Worm (Caenorhabditis elegans): Measurements from ENCODE around the gene R07E3.1.

The R07E3.1 gene

DNA sequence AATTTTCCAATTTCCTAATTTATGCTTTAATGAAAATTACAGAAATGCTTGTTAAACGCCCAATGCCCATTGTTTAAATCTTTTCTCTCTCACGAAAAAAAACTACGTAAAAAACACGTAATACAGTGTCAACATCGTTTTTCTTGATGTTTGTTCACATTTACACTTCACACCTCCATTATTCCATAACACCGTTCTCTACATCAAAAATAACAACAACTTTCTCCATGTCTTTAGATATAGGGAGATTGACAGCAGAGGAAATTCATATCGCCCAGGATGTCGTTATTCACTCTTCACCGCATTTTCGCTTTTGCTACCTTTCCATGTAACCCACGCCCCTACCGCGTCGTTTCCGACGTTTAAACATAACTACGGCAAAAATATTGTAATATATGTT is 17.1 kb upstream of the R07E3.1 start, which contains the start of gene efhc-1:
efhc-1 (plus strand) TSS at position 301 of the 400 bp plus-strand sequence.
- TF ChIP-seq snpc-4 (tag; optimal IDR thresholded peaks at IDR 0.05) (no peak), lin-32 (GFP tag; optimal IDR thresholded peaks at IDR 0.05) (no peak)

DNA sequence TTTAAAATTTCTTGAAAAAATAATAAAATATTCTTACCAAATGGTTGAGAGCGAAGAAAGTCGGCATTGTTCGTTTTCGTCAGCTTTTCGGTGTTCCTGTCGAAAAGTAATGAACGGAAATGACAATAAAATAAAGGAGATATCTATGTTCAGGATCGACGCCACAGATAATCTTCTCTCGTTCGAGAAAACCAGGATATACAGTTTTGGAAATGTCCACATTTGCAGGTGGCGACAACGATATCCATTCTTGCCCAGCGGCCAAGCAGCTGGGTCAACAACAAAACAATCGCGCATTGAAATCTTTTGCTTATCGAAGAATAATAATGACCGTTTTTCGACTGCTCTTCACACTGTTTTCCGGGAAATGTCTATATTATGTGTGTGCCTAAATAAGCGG is 14.7 kb upstream of the R07E3.1 start, which contains the start of gene R07E3.7:
R07E3.7 (minus strand) TSS at position 101 of the 400 bp plus-strand sequence.
- TF ChIP-seq elt-1 (tag; optimal IDR thresholded peaks at IDR 0.05; ENCODE audit: borderline replicate concordance, insufficient read depth) (no peak), unc-120 (tag; optimal IDR thresholded peaks at IDR 0.05; ENCODE audit: poor library complexity, severe bottlenecking) (no peak), tbx-8 (GFP tag; optimal IDR thresholded peaks at IDR 0.05) (no peak), bed-3 (GFP tag; optimal IDR thresholded peaks at IDR 0.05) (no peak), lsy-2 (tag; optimal IDR thresholded peaks at IDR 0.05) (no peak), sptf-1 (tag; optimal IDR thresholded peaks at IDR 0.05) (no peak), unc-62 (GFP tag; optimal IDR thresholded peaks at IDR 0.05) (no peak), blmp-1 (tag; optimal IDR thresholded peaks at IDR 0.05) (no peak), unc-39 (tag; optimal IDR thresholded peaks at IDR 0.05) (no peak), ces-1 (GFP tag; optimal IDR thresholded peaks at IDR 0.05) (no peak), drap-1 (GFP tag; optimal IDR thresholded peaks at IDR 0.05) (no peak), lin-13 (tag; optimal IDR thresholded peaks at IDR 0.05) (no peak), nhr-2 (tag; optimal IDR thresholded peaks at IDR 0.05) (no peak), snpc-4 (tag; optimal IDR thresholded peaks at IDR 0.05) (no peak), nhr-12 (tag; optimal IDR thresholded peaks at IDR 0.05) (no peak), zip-8 (tag; optimal IDR thresholded peaks at IDR 0.05) (no peak)

DNA sequence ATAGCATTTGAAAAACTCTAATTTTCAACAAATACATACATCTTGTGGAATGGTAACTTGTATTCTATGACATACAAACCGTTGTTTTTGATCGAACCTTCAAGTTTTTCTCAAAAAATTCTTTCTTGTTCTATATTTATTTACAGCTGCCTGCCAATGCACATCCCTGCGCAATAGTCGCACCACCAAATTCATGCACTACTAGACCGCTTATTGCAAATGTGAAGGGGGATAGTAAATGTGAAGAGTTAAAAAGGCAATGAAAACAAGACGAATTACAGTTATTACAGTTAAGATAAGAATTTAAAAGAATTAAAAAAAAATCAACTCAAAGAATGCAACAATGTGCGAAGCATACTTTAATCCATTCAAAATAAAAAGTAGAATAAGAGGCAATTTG is 12.9 kb upstream of the R07E3.1 start:
- TF ChIP-seq zip-8 (tag; optimal IDR thresholded peaks at IDR 0.05) (no peak), flh-1 (GFP tag; optimal IDR thresholded peaks at IDR 0.05) (no peak), bed-3 (GFP tag; optimal IDR thresholded peaks at IDR 0.05) (no peak), nhr-76 (tag; optimal IDR thresholded peaks at IDR 0.05) (no peak), nhr-237 (tag; optimal IDR thresholded peaks at IDR 0.05) (no peak), tbx-8 (GFP tag; optimal IDR thresholded peaks at IDR 0.05) (no peak), pha-4 (tag; optimal IDR thresholded peaks at IDR 0.05) (no peak), ceh-83 (GFP tag; optimal IDR thresholded peaks at IDR 0.05) (no peak), hlh-1 (tag; optimal IDR thresholded peaks at IDR 0.05) (no peak), mls-2 (tag; optimal IDR thresholded peaks at IDR 0.05) (no peak), mep-1 (tag; optimal IDR thresholded peaks at IDR 0.05) (no peak), cnd-1 (tag; optimal IDR thresholded peaks at IDR 0.05) (no peak)

DNA sequence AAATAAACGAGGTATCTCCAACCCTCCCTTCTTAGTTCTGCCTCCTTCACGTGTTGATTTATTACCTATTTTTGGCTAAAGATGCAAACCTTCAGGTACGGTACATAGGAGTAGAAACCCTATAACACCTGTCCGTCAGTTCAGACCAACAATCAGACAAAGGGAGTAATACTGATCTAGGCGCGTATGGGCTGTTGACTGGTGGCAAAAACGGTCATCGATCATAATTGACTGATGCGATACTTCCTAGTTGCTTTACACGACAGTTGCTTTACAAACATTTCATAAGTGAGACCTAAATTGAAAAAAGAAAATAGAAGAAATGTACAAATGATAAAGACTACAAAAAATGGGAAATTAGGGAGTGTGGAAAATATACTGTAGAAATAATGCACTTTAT is 9.2 kb upstream of the R07E3.1 start:
- TF ChIP-seq ceh-83 (GFP tag; optimal IDR thresholded peaks at IDR 0.05), result no peak
- TF ChIP-seq blmp-1 (tag; optimal IDR thresholded peaks at IDR 0.05), result no peak
- no peak for TF ChIP-seq unc-62 (GFP tag; optimal IDR thresholded peaks at IDR 0.05)
- TF ChIP-seq elt-1 (tag; optimal IDR thresholded peaks at IDR 0.05; ENCODE audit: borderline replicate concordance, insufficient read depth), result no peak
- no peak for TF ChIP-seq unc-39 (tag; optimal IDR thresholded peaks at IDR 0.05)
- no peak for TF ChIP-seq snpc-4 (tag; optimal IDR thresholded peaks at IDR 0.05)
- TF ChIP-seq lsy-2 (tag; optimal IDR thresholded peaks at IDR 0.05), result no peak
- no peak for TF ChIP-seq sem-2 (GFP tag; optimal IDR thresholded peaks at IDR 0.05)
- TF ChIP-seq ham-2 (GFP tag; optimal IDR thresholded peaks at IDR 0.05), result no peak
- TF ChIP-seq nhr-12 (tag; optimal IDR thresholded peaks at IDR 0.05), result no peak
- no peak for TF ChIP-seq lin-13 (tag; optimal IDR thresholded peaks at IDR 0.05)
- no peak for TF ChIP-seq mep-1 (tag; optimal IDR thresholded peaks at IDR 0.05)
- TF ChIP-seq bed-3 (GFP tag; optimal IDR thresholded peaks at IDR 0.05), result no peak
- TF ChIP-seq tbx-8 (GFP tag; optimal IDR thresholded peaks at IDR 0.05), result no peak
- TF ChIP-seq drap-1 (GFP tag; optimal IDR thresholded peaks at IDR 0.05), result no peak
- TF ChIP-seq nhr-28 (tag; optimal IDR thresholded peaks at IDR 0.05), result no peak
- TF ChIP-seq ces-1 (GFP tag; optimal IDR thresholded peaks at IDR 0.05), result no peak
- no peak for TF ChIP-seq nhr-2 (tag; optimal IDR thresholded peaks at IDR 0.05)
- TF ChIP-seq ceh-43 (GFP tag; optimal IDR thresholded peaks at IDR 0.05), result no peak

DNA sequence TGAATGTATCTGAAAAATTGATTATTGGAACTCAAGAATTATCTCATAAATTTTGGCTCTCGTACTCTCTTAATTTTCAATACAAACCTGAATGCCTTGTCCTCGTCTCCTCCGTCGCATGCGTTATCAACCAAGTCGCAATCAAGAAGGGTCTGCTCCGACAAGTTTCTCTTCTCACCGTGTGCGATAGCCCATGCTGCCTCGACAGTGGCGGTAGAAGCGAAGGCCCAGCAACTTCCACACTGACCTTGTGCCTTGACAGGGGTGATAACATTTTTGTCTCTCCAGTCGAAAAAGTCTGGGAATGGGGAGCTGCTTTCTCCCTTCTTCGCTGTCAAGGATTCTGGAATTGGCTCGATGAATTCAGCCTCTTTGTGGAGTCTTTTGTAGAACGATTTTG is 917 bp downstream of the R07E3.1 start:
- TF ChIP-seq bed-3 (GFP tag; optimal IDR thresholded peaks at IDR 0.05) (no peak), nhr-28 (tag; optimal IDR thresholded peaks at IDR 0.05) (no peak), unc-120 (tag; optimal IDR thresholded peaks at IDR 0.05; ENCODE audit: poor library complexity, severe bottlenecking) (no peak), nhr-237 (tag; optimal IDR thresholded peaks at IDR 0.05) (no peak), sem-2 (GFP tag; optimal IDR thresholded peaks at IDR 0.05) (no peak), elt-3 (tag; optimal IDR thresholded peaks at IDR 0.05) (no peak), ztf-11 (tag; optimal IDR thresholded peaks at IDR 0.05) (no peak), flh-1 (GFP tag; optimal IDR thresholded peaks at IDR 0.05) (no peak), snpc-4 (tag; optimal IDR thresholded peaks at IDR 0.05) (no peak), lin-32 (GFP tag; optimal IDR thresholded peaks at IDR 0.05) (no peak), lsy-2 (tag; optimal IDR thresholded peaks at IDR 0.05) (no peak), tbx-8 (GFP tag; optimal IDR thresholded peaks at IDR 0.05) (no peak), ham-2 (GFP tag; optimal IDR thresholded peaks at IDR 0.05) (no peak), sptf-1 (tag; optimal IDR thresholded peaks at IDR 0.05) (no peak), ceh-43 (GFP tag; optimal IDR thresholded peaks at IDR 0.05) (no peak), lin-13 (tag; optimal IDR thresholded peaks at IDR 0.05) (no peak), mep-1 (tag; optimal IDR thresholded peaks at IDR 0.05) (no peak), mab-5 (tag; optimal IDR thresholded peaks at IDR 0.05) (no peak), nhr-2 (tag; optimal IDR thresholded peaks at IDR 0.05) (no peak), drap-1 (GFP tag; optimal IDR thresholded peaks at IDR 0.05) (no peak)

Measured in whole organism, mixed stage, embryonic.